Worm (Caenorhabditis elegans) whole organism, L1 larva: ENCODE data around the gene F55B11.7.
A peak's percentile ranks its signal among the peaks of the same experiment; 100 is the strongest.

Source experiments
- C04F5.9 ChIP-seq: sonication (generic microtip); optimal IDR thresholded peaks from 2 replicates; lab custom pipeline; 2016; ENCODE audit warnings: missing genetic modification characterization, missing compliant biosample characterization
- C16A3.4 ChIP-seq: fragments of 150-350 bp; optimal IDR thresholded peaks from 2 replicates; lab custom pipeline; 2014; ENCODE audit warnings: missing biosample characterization, missing genetic modification characterization
- aha-1 ChIP-seq: fragments of 150-350 bp; optimal IDR thresholded peaks from 2 replicates; lab custom pipeline; 2014; ENCODE audit warnings: missing biosample characterization, missing genetic modification characterization
- aly-2 ChIP-seq: fragments of 150-350 bp; optimal IDR thresholded peaks from 2 replicates; lab custom pipeline; 2014; ENCODE audit warnings: missing biosample characterization, missing genetic modification characterization
- blmp-1 ChIP-seq: fragments of 150-350 bp; optimal IDR thresholded peaks from 2 replicates; lab custom pipeline; 2014; ENCODE audit warnings: missing biosample characterization, missing genetic modification characterization
- ceh-63 ChIP-seq: fragments of 200-800 bp; sonication (Bioruptor generic); optimal IDR thresholded peaks from 2 replicates; lab custom pipeline; 2018; ENCODE audit warnings: mild to moderate bottlenecking, missing genetic modification characterization, missing compliant biosample characterization
- ceh-8 ChIP-seq: fragments of 200-800 bp; sonication (Bioruptor generic); optimal IDR thresholded peaks from 2 replicates; lab custom pipeline; 2018; ENCODE audit warnings: mild to moderate bottlenecking, missing genetic modification characterization, moderate library complexity, missing compliant biosample characterization
- ceh-82 ChIP-seq, 3 experiments: fragments of 150-350 bp in 1 of 3; sonication (generic microtip) in 2 of 3; optimal IDR thresholded peaks; 2 replicates each; lab custom pipeline; 2014 to 2017; ENCODE audit warnings: missing biosample characterization in 3 of 3, missing genetic modification characterization in 3 of 3
- ces-1 ChIP-seq: fragments of 150-350 bp; optimal IDR thresholded peaks from 2 replicates; lab custom pipeline; 2014; ENCODE audit warnings: missing biosample characterization, missing genetic modification reagents, missing genetic modification characterization
- dpl-1 ChIP-seq, 3 experiments: fragments of 150-350 bp in 2 of 3; sonication (generic microtip) in 1 of 3; optimal IDR thresholded peaks; 2 replicates each; lab custom pipeline; 2014 to 2017; ENCODE audit warnings: missing biosample characterization in 3 of 3, missing genetic modification characterization in 3 of 3, missing genetic modification reagents in 3 of 3
- dsc-1 ChIP-seq: sonication (generic microtip); optimal IDR thresholded peaks from 2 replicates; lab custom pipeline; 2016; ENCODE audit warnings: mild to moderate bottlenecking, missing genetic modification characterization, missing compliant biosample characterization
- efl-1 ChIP-seq, 4 experiments: fragments of 150-350 bp; optimal IDR thresholded peaks in 3 of 4; peaks in 1 of 4; 1 replicate in 1 of 4; 2 replicates in 3 of 4; lab custom pipeline; 2014; ENCODE audit warnings: missing biosample characterization in 2 of 4, missing genetic modification characterization in 2 of 4, missing genetic modification reagents in 2 of 4
- efl-3 ChIP-seq: fragments of 200-800 bp; sonication (Bioruptor generic); optimal IDR thresholded peaks from 2 replicates; lab custom pipeline; 2018; ENCODE audit warnings: mild to moderate bottlenecking, missing genetic modification characterization, missing compliant biosample characterization
- egl-13 ChIP-seq: sonication (generic microtip); optimal IDR thresholded peaks from 2 replicates; lab custom pipeline; 2016; ENCODE audit warnings: missing genotype, missing genetic modification reagents, missing genetic modification characterization, missing compliant biosample characterization
- elt-3 ChIP-seq, 6 experiments: fragments of 150-350 bp in 1 of 6; sonication (generic microtip); optimal IDR thresholded peaks; 2 replicates each; lab custom pipeline; 2017 to 2018; ENCODE audit warnings: missing biosample characterization in 6 of 6, missing genetic modification characterization in 6 of 6, inconsistent platforms in 1 of 6
- fkh-4 ChIP-seq: sonication (generic microtip); optimal IDR thresholded peaks from 2 replicates; lab custom pipeline; 2016; ENCODE audit warnings: missing compliant biosample characterization, missing genetic modification characterization, borderline replicate concordance
- fkh-8 ChIP-seq: sonication (generic microtip); optimal IDR thresholded peaks from 2 replicates; lab custom pipeline; 2016; ENCODE audit warnings: mild to moderate bottlenecking, missing genetic modification characterization, missing compliant biosample characterization
- hlh-17 ChIP-seq: fragments of 200-800 bp; sonication (Bioruptor generic); optimal IDR thresholded peaks from 2 replicates; lab custom pipeline; 2018; ENCODE audit warnings: missing genetic modification characterization, mild to moderate bottlenecking, missing compliant biosample characterization, moderate library complexity, borderline replicate concordance
- hlh-4 ChIP-seq: sonication (generic microtip); optimal IDR thresholded peaks from 2 replicates; lab custom pipeline; 2016; ENCODE audit warnings: mild to moderate bottlenecking, missing genetic modification characterization, missing compliant biosample characterization
- isw-1 ChIP-seq: fragments of 200-800 bp; sonication (Bioruptor generic); IDR thresholded peaks from 2 replicates; pipeline ENCODE4 v1.3.6; 2022; ENCODE audit warnings: missing genetic modification characterization, missing compliant biosample characterization
- jun-1 ChIP-seq: fragments of 150-350 bp; optimal IDR thresholded peaks from 2 replicates; lab custom pipeline; 2014; ENCODE audit warnings: missing biosample characterization, missing genetic modification reagents, missing genetic modification characterization
- lin-13 ChIP-seq: fragments of 150-350 bp; optimal IDR thresholded peaks from 2 replicates; lab custom pipeline; 2014; ENCODE audit warnings: missing biosample characterization, missing genetic modification reagents, missing genetic modification characterization
- lin-35 ChIP-seq, 2 experiments: fragments of 150-350 bp; optimal IDR thresholded peaks; 2 replicates each; lab custom pipeline; 2014; ENCODE audit warnings: missing biosample characterization in 2 of 2, missing genetic modification characterization in 2 of 2, missing genetic modification reagents in 2 of 2
- mdl-1 ChIP-seq, 2 experiments: fragments of 150-350 bp; optimal IDR thresholded peaks; 2 replicates each; lab custom pipeline; 2014 to 2017; ENCODE audit warnings: missing biosample characterization in 2 of 2, missing genetic modification characterization in 2 of 2, inconsistent platforms in 1 of 2
- mef-2 ChIP-seq: fragments of 150-350 bp; optimal IDR thresholded peaks from 2 replicates; lab custom pipeline; 2014; ENCODE audit warnings: missing biosample characterization, missing genetic modification characterization
- nhr-19 ChIP-seq: fragments of 200-800 bp; sonication (Bioruptor generic); conservative IDR thresholded peaks from 2 replicates; pipeline ENCODE4 v1.3.6; 2022; ENCODE audit warnings: missing genetic modification characterization, missing compliant biosample characterization
- nhr-237 ChIP-seq: fragments of 150-350 bp; optimal IDR thresholded peaks from 2 replicates; lab custom pipeline; 2014; ENCODE audit warnings: missing biosample characterization, missing genetic modification characterization
- nhr-28 ChIP-seq: fragments of 150-350 bp; optimal IDR thresholded peaks from 2 replicates; lab custom pipeline; 2014; ENCODE audit warnings: missing biosample characterization, missing genetic modification characterization
- nhr-77 ChIP-seq: fragments of 150-350 bp; optimal IDR thresholded peaks from 2 replicates; lab custom pipeline; 2014; ENCODE audit warnings: missing biosample characterization, missing genetic modification characterization
- nhr-85 ChIP-seq: sonication (generic microtip); peaks from one replicate; lab custom pipeline; 2016; ENCODE audit warnings: missing genetic modification characterization, inconsistent platforms, missing compliant biosample characterization
- pag-3 ChIP-seq: sonication (generic microtip); optimal IDR thresholded peaks from 2 replicates; lab custom pipeline; 2017; ENCODE audit warnings: missing genetic modification characterization, mild to moderate bottlenecking, missing compliant biosample characterization, antibody characterized with exemption, borderline replicate concordance; ENCODE audit not compliant: insufficient read depth
- pqm-1 ChIP-seq: sonication (generic microtip); optimal IDR thresholded peaks from 3 replicates; lab custom pipeline; 2017; ENCODE audit warnings: missing biosample characterization, missing genetic modification characterization
- snpc-4 ChIP-seq: fragments of 150-350 bp; optimal IDR thresholded peaks from 2 replicates; lab custom pipeline; 2014; ENCODE audit warnings: missing biosample characterization, missing genetic modification characterization
- snu-23 ChIP-seq: sonication (generic microtip); optimal IDR thresholded peaks from 2 replicates; lab custom pipeline; 2016; ENCODE audit warnings: missing genetic modification characterization, missing compliant biosample characterization
- sptf-1 ChIP-seq: fragments of 150-350 bp; optimal IDR thresholded peaks from 2 replicates; lab custom pipeline; 2014; ENCODE audit warnings: missing biosample characterization, missing genetic modification characterization
- sup-37 ChIP-seq: fragments of 200-800 bp; sonication (Bioruptor generic); optimal IDR thresholded peaks from 2 replicates; lab custom pipeline; 2018; ENCODE audit warnings: mild to moderate bottlenecking, missing genetic modification characterization, missing compliant biosample characterization
- swsn-7 ChIP-seq: sonication (generic microtip); optimal IDR thresholded peaks from 2 replicates; lab custom pipeline; 2016; ENCODE audit warnings: missing genetic modification characterization, missing compliant biosample characterization
- tbx-2 ChIP-seq: sonication (generic microtip); optimal IDR thresholded peaks from 2 replicates; lab custom pipeline; 2016; ENCODE audit warnings: missing genetic modification characterization, missing compliant biosample characterization
- unc-130 ChIP-seq: fragments of 150-350 bp; optimal IDR thresholded peaks from 2 replicates; lab custom pipeline; 2017; ENCODE audit warnings: missing biosample characterization, missing genetic modification characterization, inconsistent platforms
- unc-62 ChIP-seq: fragments of 150-350 bp; optimal IDR thresholded peaks from 2 replicates; lab custom pipeline; 2014; ENCODE audit warnings: missing biosample characterization, missing genetic modification reagents, missing genetic modification characterization
- vab-15 ChIP-seq: sonication (generic microtip); optimal IDR thresholded peaks from 2 replicates; lab custom pipeline; 2017; ENCODE audit warnings: missing genotype, mild to moderate bottlenecking, missing genetic modification characterization, missing compliant biosample characterization
- xbp-1 ChIP-seq: sonication (generic microtip); optimal IDR thresholded peaks from 2 replicates; lab custom pipeline; 2016; ENCODE audit warnings: missing genetic modification characterization, missing compliant biosample characterization
- zag-1 ChIP-seq: fragments of 150-350 bp; optimal IDR thresholded peaks from 2 replicates; lab custom pipeline; 2014; ENCODE audit warnings: missing biosample characterization, missing genetic modification characterization
- zip-4 ChIP-seq: fragments of 200-800 bp; sonication (Bioruptor generic); optimal IDR thresholded peaks from 2 replicates; lab custom pipeline; 2018; ENCODE audit warnings: mild to moderate bottlenecking, missing genetic modification characterization, moderate library complexity, missing compliant biosample characterization
- ztf-11 ChIP-seq, 2 experiments: sonication (generic microtip); optimal IDR thresholded peaks; 2 replicates each; lab custom pipeline; 2016 to 2017; ENCODE audit warnings: missing genetic modification characterization in 2 of 2, missing biosample characterization in 1 of 2, missing compliant biosample characterization in 1 of 2

The F55B11.7 gene

DNA sequence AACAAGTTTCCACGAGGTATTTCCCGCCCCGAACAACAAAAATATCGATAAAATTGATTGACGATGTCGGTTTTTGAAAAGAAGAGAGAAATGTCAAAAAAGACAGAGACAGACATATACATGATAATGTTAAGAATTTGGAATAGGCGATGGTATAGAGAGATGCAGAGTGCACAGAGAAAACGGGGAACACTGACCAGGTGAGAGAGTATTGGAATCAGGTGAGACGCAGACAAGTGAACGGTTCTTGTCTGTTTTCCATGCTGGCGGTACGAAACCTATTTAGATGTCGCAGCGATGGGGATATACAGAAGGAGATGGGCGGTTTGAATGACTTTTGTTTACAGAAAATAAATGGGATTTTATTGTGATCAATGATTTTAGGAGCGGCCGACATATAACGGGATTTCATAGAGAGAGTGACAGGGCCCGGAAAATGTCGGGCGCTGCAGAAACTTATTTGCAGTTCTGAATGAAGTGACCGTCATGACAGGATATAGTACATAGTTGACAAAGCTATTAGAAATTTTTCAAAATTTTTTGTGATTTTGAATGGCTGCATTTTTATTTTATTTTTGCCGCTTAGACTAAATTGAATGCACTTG is 23.5 kb upstream of the F55B11.7 start (continued):
- TF ChIP-seq hlh-17 (GFP tag; lab: Kevin White, UChicago) (no peak), pqm-1 (tag; lab: Kevin White, UChicago) (no peak), ceh-82 (tag; optimal IDR thresholded peaks at IDR 0.05; lab: Kevin White, UChicago) (no peak), pag-3 (tag; lab: Kevin White, UChicago) (no peak), dsc-1 (tag; lab: Kevin White, UChicago) (no peak), lin-13 (GFP tag; lab: Kevin White, UChicago) (peak; percentile 47), aha-1 (tag; lab: Kevin White, UChicago) (no peak), dpl-1 (GFP tag; optimal IDR thresholded peaks at IDR 0.05; lab: Kevin White, UChicago) (peak in 1 of 3 experiments; percentile 3), tbx-2 (tag; lab: Kevin White, UChicago) (peak; percentile 18), blmp-1 (tag; lab: Kevin White, UChicago) (peak; percentile 69), xbp-1 (tag; lab: Kevin White, UChicago) (no peak), snpc-4 (tag; lab: Kevin White, UChicago) (peak; percentile 93), ceh-8 (GFP tag; lab: Kevin White, UChicago) (no peak), fkh-4 (tag; lab: Kevin White, UChicago) (no peak), fkh-8 (tag; lab: Kevin White, UChicago) (no peak), ceh-63 (GFP tag; lab: Kevin White, UChicago) (no peak), mdl-1 (tag; optimal IDR thresholded peaks at IDR 0.05; lab: Kevin White, UChicago) (peak in 1 of 2 experiments; percentile 51), C04F5.9 (tag; lab: Kevin White, UChicago) (no peak), nhr-85 (tag; lab: Kevin White, UChicago) (peak; percentile 89), egl-13 (tag; lab: Kevin White, UChicago) (no peak), zag-1 (tag; lab: Kevin White, UChicago) (no peak), efl-1 (optimal IDR thresholded peaks at IDR 0.05; lab: Kevin White, UChicago) (peak; percentile 22 to 42), efl-1 (GFP tag; optimal IDR thresholded peaks at IDR 0.05 in 1 of 2; lab: Kevin White, UChicago) (peak; percentile 11 to 88), elt-3 (tag; optimal IDR thresholded peaks at IDR 0.05; lab: Kevin White, UChicago) (peak in 2 of 6 experiments; percentile 74 to 76), zip-4 (GFP tag; lab: Kevin White, UChicago) (no peak), lin-35 (GFP tag; optimal IDR thresholded peaks at IDR 0.05; lab: Kevin White, UChicago) (peak in 1 of 2 experiments; percentile 59), snu-23 (GFP tag; lab: Kevin White, UChicago) (peak; percentile 70), unc-130 (no peak), ces-1 (GFP tag; lab: Kevin White, UChicago) (no peak), unc-62 (GFP tag; lab: Kevin White, UChicago) (no peak), sptf-1 (tag; lab: Kevin White, UChicago) (no peak)
- TF ChIP-seq, all 84 proteins: peak for 18

DNA sequence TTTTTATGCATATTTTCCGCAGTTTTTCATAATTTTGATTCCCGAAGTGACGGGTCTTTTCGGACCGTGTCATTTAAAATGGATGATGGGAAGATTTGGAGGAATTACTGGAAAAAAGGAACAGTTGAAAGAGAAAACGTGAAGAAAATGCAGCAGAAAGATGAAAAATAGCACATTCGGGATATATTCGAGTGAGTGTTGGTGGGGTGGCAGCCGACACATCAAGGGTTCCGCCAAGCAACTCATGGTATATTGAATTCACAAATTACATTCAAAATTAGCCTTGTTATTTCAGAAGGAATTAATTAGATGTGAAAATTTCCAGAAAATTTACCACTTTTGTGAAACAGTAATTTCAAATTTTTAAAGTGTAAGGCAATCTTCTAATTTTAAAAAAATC is 22.2 kb upstream of the F55B11.7 start, which contains the start of gene tra-3:
Gene tra-3 (minus strand): TSS at position 107 of the 400 bp plus-strand sequence.
- TF ChIP-seq aha-1 (tag; lab: Kevin White, UChicago) (no peak), nhr-237 (tag; lab: Kevin White, UChicago) (no peak), fkh-4 (tag; lab: Kevin White, UChicago) (no peak), sup-37 (no peak), ztf-11 (tag; optimal IDR thresholded peaks at IDR 0.05; lab: Kevin White, UChicago) (no peak), isw-1 (GFP tag; lab: Robert Waterston, UW) (no peak), hlh-4 (tag; lab: Kevin White, UChicago) (no peak)

DNA sequence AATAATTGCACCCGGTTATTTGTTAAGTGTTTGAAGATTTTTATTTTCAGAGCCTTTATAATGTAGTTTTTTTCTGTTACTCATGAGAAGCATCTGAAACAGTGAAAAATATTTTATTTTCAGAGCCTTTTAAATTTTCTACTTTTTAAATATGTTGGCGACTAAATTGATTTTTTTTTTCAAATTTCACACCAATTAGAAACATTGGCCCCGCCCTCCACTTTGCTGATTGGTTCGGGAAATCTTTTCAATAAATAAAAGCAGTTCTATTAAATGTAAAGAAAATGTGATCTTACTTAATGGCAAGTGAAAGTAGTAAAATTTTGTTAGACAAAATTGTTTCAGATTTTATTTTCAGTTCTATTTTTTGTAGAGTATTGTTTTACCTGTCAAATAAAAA is 15.6 kb upstream of the F55B11.7 start:
- TF ChIP-seq efl-3 (GFP tag; lab: Kevin White, UChicago) = no peak
- TF ChIP-seq dpl-1 (GFP tag; optimal IDR thresholded peaks at IDR 0.05; lab: Kevin White, UChicago) = no peak
- TF ChIP-seq vab-15 (tag; lab: Kevin White, UChicago) = no peak
- TF ChIP-seq C16A3.4 (tag; lab: Kevin White, UChicago) = no peak
- TF ChIP-seq jun-1 (tag; lab: Kevin White, UChicago) = no peak
- no peak for TF ChIP-seq aly-2 (tag; lab: Kevin White, UChicago)
- no peak for TF ChIP-seq aha-1 (tag; lab: Kevin White, UChicago)
- TF ChIP-seq mef-2 = no peak
- TF ChIP-seq hlh-17 (GFP tag; lab: Kevin White, UChicago) = no peak
- no peak for TF ChIP-seq nhr-77 (tag; lab: Kevin White, UChicago)
- TF ChIP-seq nhr-28 (tag; lab: Kevin White, UChicago) = no peak
- no peak for TF ChIP-seq nhr-19 (GFP tag; lab: Robert Waterston, UW)
- no peak for TF ChIP-seq sup-37
- no peak for TF ChIP-seq ces-1 (GFP tag; lab: Kevin White, UChicago)
- no peak for TF ChIP-seq swsn-7 (tag; lab: Kevin White, UChicago)
- TF ChIP-seq lin-35 (GFP tag; optimal IDR thresholded peaks at IDR 0.05; lab: Kevin White, UChicago) = no peak
- no peak for TF ChIP-seq zag-1 (tag; lab: Kevin White, UChicago)
- TF ChIP-seq unc-62 (GFP tag; lab: Kevin White, UChicago) = no peak
- no peak for TF ChIP-seq pag-3 (tag; lab: Kevin White, UChicago)
- no peak for TF ChIP-seq lin-13 (GFP tag; lab: Kevin White, UChicago)
- TF ChIP-seq, all 84 proteins: peak for 0
